Worm (Caenorhabditis elegans): ENCODE results near the gene twk-5.

ce11 chrII:11459883-11460282 lies 25.2 kb downstream of the twk-5 start:
- TF ChIP-seq elt-2 (tag; optimal IDR thresholded peaks at IDR 0.05) = peak; percentile 58
- no peak for TF ChIP-seq lin-15B (tag; optimal IDR thresholded peaks at IDR 0.05)
- no peak for TF ChIP-seq nhr-28 (tag; optimal IDR thresholded peaks at IDR 0.05)
- no peak for TF ChIP-seq nhr-77 (tag; optimal IDR thresholded peaks at IDR 0.05)
- TF ChIP-seq nfya-1 (tag; optimal IDR thresholded peaks at IDR 0.05; ENCODE audit: insufficient read depth) = no peak
- no peak for TF ChIP-seq egl-27 (tag; optimal IDR thresholded peaks at IDR 0.05)
